Fruit fly (Drosophila melanogaster): Measurements from ENCODE around the gene CG13992.

CG13992 gene

dm6 chr2L:5975601-5976000, 8.0 kb upstream of the CG13992 start:
- TF ChIP-seq z (GFP tag; IDR thresholded peaks at IDR 0.05): peak; percentile 71; the same call in 1 of the 3 replicates
- TF ChIP-seq Blimp-1 (GFP tag; optimal IDR thresholded peaks at IDR 0.05): peak; percentile 48
- TF ChIP-seq CG6813 (GFP tag; optimal IDR thresholded peaks at IDR 0.05): no peak
- TF ChIP-seq sqz (GFP tag; optimal IDR thresholded peaks at IDR 0.05): peak; percentile 44
- no peak for TF ChIP-seq Sin3A (optimal IDR thresholded peaks at IDR 0.05)
- TF ChIP-seq exex (tag; optimal IDR thresholded peaks at IDR 0.05): peak; percentile 54
- peak; percentile 55 for TF ChIP-seq sd (tag; optimal IDR thresholded peaks at IDR 0.05)
- peak; percentile 45 for TF ChIP-seq GATAe (GFP tag; conservative IDR thresholded peaks at IDR 0.05)
- TF ChIP-seq grn (GFP tag; optimal IDR thresholded peaks at IDR 0.05): peak; percentile 5
- TF ChIP-seq mirr (GFP tag; optimal IDR thresholded peaks at IDR 0.05): peak; percentile 38
- no peak for TF ChIP-seq CG15696 (tag; optimal IDR thresholded peaks at IDR 0.05)

DNA sequence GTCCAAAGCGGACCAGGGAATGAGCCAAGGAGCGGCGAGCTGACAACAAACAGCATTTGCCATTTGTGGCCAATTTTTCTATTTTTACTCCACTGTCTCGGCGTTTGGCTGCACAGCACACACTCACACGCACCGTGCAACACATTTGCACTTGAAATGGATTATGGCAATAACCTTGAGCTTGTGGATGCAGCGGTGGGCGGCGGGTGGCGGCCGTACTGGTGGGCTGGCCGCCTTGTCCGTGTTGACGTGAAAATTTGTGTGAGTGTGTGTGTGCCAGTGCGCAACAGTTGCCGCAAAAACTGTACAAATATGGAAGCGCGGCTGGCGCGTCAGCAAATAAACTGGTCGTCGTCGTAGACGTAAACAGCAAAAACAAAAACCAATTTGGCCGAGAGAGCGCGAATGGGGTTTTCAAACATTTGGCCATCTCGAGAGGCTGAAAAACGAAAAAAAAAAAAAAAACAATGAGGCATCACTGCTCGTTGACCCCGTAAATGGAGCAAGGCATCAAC, 7.5 kb upstream of the CG13992 start:
- 0 out of 3 replicates have a peak, but pooled peaks have one; percentile 40 for TF ChIP-seq HLH4C (GFP tag; IDR thresholded peaks at IDR 0.05; ENCODE audit: partially characterized antibody)
- no peak for TF ChIP-seq eyg (GFP tag; optimal IDR thresholded peaks at IDR 0.05)
- TF ChIP-seq Med (GFP tag): peak; percentile 50
- no peak for TF ChIP-seq chn (GFP tag; optimal IDR thresholded peaks at IDR 0.05)
- peak; percentile 15 for TF ChIP-seq CG18599 (GFP tag; optimal IDR thresholded peaks at IDR 0.05)
- TF ChIP-seq nom (GFP tag; optimal IDR thresholded peaks at IDR 0.05): peak; percentile 12
- TF ChIP-seq nerfin-2 (GFP tag; IDR thresholded peaks at IDR 0.05; ENCODE audit: partially characterized antibody): no peak
- TF ChIP-seq lab (GFP tag; optimal IDR thresholded peaks at IDR 0.05): peak; percentile 5
- peak; percentile 71 for TF ChIP-seq ftz-f1 (GFP tag; optimal IDR thresholded peaks at IDR 0.05)
- no peak for TF ChIP-seq abd-A (tag; optimal IDR thresholded peaks at IDR 0.05)
- TF ChIP-seq CG13296 (GFP tag; optimal IDR thresholded peaks at IDR 0.05): no peak
- no peak for TF ChIP-seq bab2 (GFP tag; optimal IDR thresholded peaks at IDR 0.05)
- no peak for TF ChIP-seq CG7963 (GFP tag; IDR thresholded peaks at IDR 0.05; ENCODE audit: partially characterized antibody)
- no peak for TF ChIP-seq CrebB (tag; optimal IDR thresholded peaks at IDR 0.05)
- peak; percentile 39; the same call in 1 of the 2 replicates for TF ChIP-seq Rfx (GFP tag; IDR thresholded peaks at IDR 0.05)
- TF ChIP-seq crol (GFP tag; IDR thresholded peaks at IDR 0.05): peak; percentile 40; the same call in 1 of the 2 replicates
- TF ChIP-seq CG6175 (GFP tag; IDR thresholded peaks at IDR 0.05): 0 out of 3 replicates have a peak, but pooled peaks have one; percentile 46
- 0 out of 3 replicates have a peak, but pooled peaks have one; percentile 19 for TF ChIP-seq CG34422 (GFP tag; IDR thresholded peaks at IDR 0.05)
- TF ChIP-seq Sry-β (GFP tag; optimal IDR thresholded peaks at IDR 0.05): no peak
- TF ChIP-seq btn (GFP tag; optimal IDR thresholded peaks at IDR 0.05): no peak
- TF ChIP-seq hkb (optimal IDR thresholded peaks at IDR 0.05): no peak
- 0 out of 2 replicates have a peak, but pooled peaks have one; percentile 12 for TF ChIP-seq hkb (GFP tag; IDR thresholded peaks at IDR 0.05)
- no peak for TF ChIP-seq Usf (GFP tag; optimal IDR thresholded peaks at IDR 0.05)
- TF ChIP-seq sens (GFP tag): peak; percentile 23
- TF ChIP-seq Ptx1 (GFP tag; IDR thresholded peaks at IDR 0.05): no peak
- TF ChIP-seq CG8359 (GFP tag; optimal IDR thresholded peaks at IDR 0.05; ENCODE audit: borderline replicate concordance): no peak
- TF ChIP-seq CG10321 (GFP tag; IDR thresholded peaks at IDR 0.05): 0 out of 2 replicates have a peak, but pooled peaks have one; percentile 26
- no peak for TF ChIP-seq Rx (GFP tag; IDR thresholded peaks at IDR 0.05)
- no peak for TF ChIP-seq Hr78 (GFP tag; optimal IDR thresholded peaks at IDR 0.05)
- 0 out of 3 replicates have a peak, but pooled peaks have one; percentile 31 for TF ChIP-seq gce (GFP tag; IDR thresholded peaks at IDR 0.05)
- TF ChIP-seq CG10565 (GFP tag; optimal IDR thresholded peaks at IDR 0.05): no peak
- TF ChIP-seq cg (GFP tag; optimal IDR thresholded peaks at IDR 0.05): peak; percentile 16
